Fruit fly (Drosophila melanogaster) whole organism, embryonic: ENCODE results near the gene kibra.
A peak's percentile ranks its signal among the peaks of the same experiment; 100 is the strongest.

ENCODE experiments used
- CG1024 ChIP-seq: fragments of 200-800 bp; sonication (Bioruptor generic); IDR thresholded peaks from 2 replicates; pipeline ENCODE4 v1.3.6; 2022; ENCODE audit warnings: missing biosample characterization, missing genetic modification characterization
- CG10267 ChIP-seq: fragments of 200-800 bp; sonication (Bioruptor generic); optimal IDR thresholded peaks from 2 replicates; lab custom pipeline; 2018; ENCODE audit warnings: missing biosample characterization, mild to moderate bottlenecking, missing genetic modification characterization, moderate library complexity
- CG11723 ChIP-seq: fragments of 200-800 bp; sonication (Bioruptor generic); optimal IDR thresholded peaks from 2 replicates; lab custom pipeline; 2017; ENCODE audit warnings: missing biosample characterization, mild to moderate bottlenecking, missing genetic modification characterization
- CG12299 ChIP-seq: fragments of 200-800 bp; sonication (Bioruptor generic); optimal IDR thresholded peaks from 2 replicates; lab custom pipeline; 2018; ENCODE audit warnings: missing biosample characterization, mild to moderate bottlenecking, missing genetic modification characterization
- CG13775 ChIP-seq: fragments of 200-800 bp; sonication (Bioruptor generic); optimal IDR thresholded peaks from 3 replicates; lab custom pipeline; 2017; ENCODE audit warnings: missing biosample characterization, mild to moderate bottlenecking, missing genetic modification characterization
- CG1529 ChIP-seq: fragments of 200-800 bp; sonication (Bioruptor generic); optimal IDR thresholded peaks from 3 replicates; lab custom pipeline; 2018; ENCODE audit warnings: missing biosample characterization, missing genetic modification characterization
- CG1647 ChIP-seq: fragments of 200-800 bp; sonication (Bioruptor generic); optimal IDR thresholded peaks from 3 replicates; lab custom pipeline; 2016; ENCODE audit warnings: missing biosample characterization, missing genetic modification characterization
- CG16813 ChIP-seq: fragments of 200-800 bp; sonication (Bioruptor generic); IDR thresholded peaks from 3 replicates; pipeline ENCODE4 v1.3.6; 2022; ENCODE audit warnings: missing biosample characterization, missing genetic modification characterization; ENCODE audit not compliant: partially characterized antibody
- CG17186 ChIP-seq: fragments of 200-800 bp; sonication (Bioruptor generic); optimal IDR thresholded peaks from 3 replicates; lab custom pipeline; 2017; ENCODE audit warnings: missing biosample characterization, missing genetic modification reagents, missing genetic modification characterization
- CG17328 ChIP-seq: fragments of 200-800 bp; sonication (Bioruptor generic); IDR thresholded peaks from 2 replicates; pipeline ENCODE4 v1.3.6; 2022; ENCODE audit warnings: missing biosample characterization, missing genetic modification characterization
- CG17359 ChIP-seq: fragments of 200-800 bp; sonication (Bioruptor generic); optimal IDR thresholded peaks from 3 replicates; lab custom pipeline; 2018; ENCODE audit warnings: missing biosample characterization, mild to moderate bottlenecking, missing genetic modification characterization, moderate library complexity
- CG17612 ChIP-seq: fragments of 200-800 bp; sonication (Bioruptor generic); IDR thresholded peaks from 2 replicates; pipeline ENCODE4 v1.3.6; 2022; ENCODE audit warnings: missing biosample characterization, missing genetic modification characterization
- CG2712 ChIP-seq: fragments of 200-800 bp; optimal IDR thresholded peaks from 3 replicates; lab custom pipeline; 2019; ENCODE audit warnings: missing biosample characterization, mild to moderate bottlenecking, missing genetic modification characterization, moderate library complexity
- CG3163 ChIP-seq: fragments of 200-800 bp; sonication (Bioruptor generic); optimal IDR thresholded peaks from 3 replicates; lab custom pipeline; 2016; ENCODE audit warnings: missing biosample characterization, missing genetic modification characterization
- CG34376 ChIP-seq: fragments of 200-800 bp; sonication (Bioruptor generic); optimal IDR thresholded peaks from 2 replicates; lab custom pipeline; 2018; ENCODE audit warnings: missing biosample characterization, mild to moderate bottlenecking, missing genetic modification characterization
- CG3838 ChIP-seq: fragments of 200-800 bp; sonication (Bioruptor generic); optimal IDR thresholded peaks from 3 replicates; lab custom pipeline; 2016; ENCODE audit warnings: missing biosample characterization, missing genetic modification characterization
- CG4328 ChIP-seq: fragments of 200-800 bp; sonication (Bioruptor generic); optimal IDR thresholded peaks from 3 replicates; lab custom pipeline; 2017; ENCODE audit warnings: missing biosample characterization, missing genetic modification reagents, missing genetic modification characterization
- CG4360 ChIP-seq: fragments of 200-800 bp; sonication (Bioruptor generic); IDR thresholded peaks from 2 replicates; pipeline ENCODE4 v1.3.6; 2022; ENCODE audit warnings: missing biosample characterization, missing genetic modification characterization
- CG4424 ChIP-seq: fragments of 200-800 bp; sonication (Bioruptor generic); optimal IDR thresholded peaks from 3 replicates; lab custom pipeline; 2016; ENCODE audit warnings: missing biosample characterization, missing genetic modification characterization
- CG4820 ChIP-seq: fragments of 200-800 bp; sonication (Bioruptor generic); optimal IDR thresholded peaks from 3 replicates; lab custom pipeline; 2016; ENCODE audit warnings: missing biosample characterization, missing genetic modification characterization
- CG6689 ChIP-seq: fragments of 200-800 bp; sonication (Bioruptor generic); IDR thresholded peaks from 2 replicates; pipeline ENCODE4 v1.3.6; 2022; ENCODE audit warnings: missing biosample characterization, missing genetic modification characterization
- CG7745 ChIP-seq: fragments of 200-800 bp; sonication (Bioruptor generic); optimal IDR thresholded peaks from 2 replicates; lab custom pipeline; 2018; ENCODE audit warnings: missing biosample characterization, mild to moderate bottlenecking, missing genetic modification characterization, moderate library complexity
- CG7963 ChIP-seq: fragments of 200-800 bp; sonication (Bioruptor generic); IDR thresholded peaks from 3 replicates; pipeline ENCODE4 v1.3.6; 2022; ENCODE audit warnings: missing biosample characterization, missing genetic modification characterization; ENCODE audit not compliant: partially characterized antibody
- CG7987 ChIP-seq: fragments of 200-800 bp; sonication (Bioruptor generic); optimal IDR thresholded peaks from 2 replicates; lab custom pipeline; 2018; ENCODE audit warnings: missing biosample characterization, mild to moderate bottlenecking, missing genetic modification characterization, moderate library complexity
- CG9215 ChIP-seq: fragments of 200-800 bp; sonication (Bioruptor generic); IDR thresholded peaks from 2 replicates; pipeline ENCODE4 v1.3.6; 2022; ENCODE audit warnings: missing biosample characterization, missing genetic modification characterization
- Dbx ChIP-seq: fragments of 200-800 bp; sonication (Bioruptor generic); IDR thresholded peaks from 3 replicates; pipeline ENCODE4 v1.3.6; 2022; ENCODE audit warnings: missing biosample characterization, missing genetic modification characterization
- Dip2 ChIP-seq: fragments of 200-800 bp; sonication (Bioruptor generic); IDR thresholded peaks from 2 replicates; pipeline ENCODE4 v1.3.6; 2022; ENCODE audit warnings: missing biosample characterization, missing genetic modification characterization
- E2f1 ChIP-seq: fragments of 200-800 bp; sonication (Bioruptor generic); IDR thresholded peaks from 2 replicates; pipeline ENCODE4 v1.3.6; 2022; ENCODE audit warnings: missing biosample characterization, missing genetic modification characterization
- Hr78 ChIP-seq, 2 experiments: fragments of 200-800 bp in 1 of 2; fragments of >200 bp in 1 of 2; sonication (Bioruptor generic) in 1 of 2; optimal IDR thresholded peaks; 2 replicates each; lab custom pipeline; 2017 to 2019; ENCODE audit warnings: missing biosample characterization in 2 of 2, missing genetic modification characterization in 2 of 2, mild to moderate bottlenecking in 1 of 2, moderate library complexity in 1 of 2
- Mad ChIP-seq: fragments of 200-800 bp; sonication (Bioruptor generic); optimal IDR thresholded peaks from 2 replicates; lab custom pipeline; 2016; ENCODE audit warnings: missing biosample characterization, missing genetic modification characterization
- Mrtf ChIP-seq: fragments of 200-800 bp; sonication (Bioruptor generic); IDR thresholded peaks from 3 replicates; pipeline ENCODE4 v1.3.6; 2022; ENCODE audit warnings: missing biosample characterization, missing genetic modification characterization
- Poxn ChIP-seq: fragments of 200-800 bp; sonication (Bioruptor generic); IDR thresholded peaks from 2 replicates; pipeline ENCODE4 v1.3.6; 2022; ENCODE audit warnings: missing biosample characterization, missing genetic modification characterization
- Stat92E ChIP-seq, 3 experiments: fragments of >200 bp in 2 of 3; fragments of 200-800 bp in 1 of 3; sonication (Bioruptor generic) in 1 of 3; optimal IDR thresholded peaks; 2 replicates each; lab custom pipeline; 2017 to 2019; ENCODE audit warnings: missing biosample characterization in 3 of 3, missing genetic modification characterization in 3 of 3, mild to moderate bottlenecking in 1 of 3, moderate library complexity in 1 of 3
- Tbp ChIP-seq: fragments of >200 bp; optimal IDR thresholded peaks from 2 replicates; lab custom pipeline; 2018; ENCODE audit warnings: missing biosample characterization, missing genetic modification characterization
- Usf ChIP-seq: fragments of 200-800 bp; sonication (Bioruptor generic); optimal IDR thresholded peaks from 2 replicates; lab custom pipeline; 2017; ENCODE audit warnings: missing genotype, missing biosample characterization, missing genetic modification characterization
- Vsx1 ChIP-seq: fragments of 200-800 bp; sonication (Bioruptor generic); optimal IDR thresholded peaks from 2 replicates; lab custom pipeline; 2017; ENCODE audit warnings: missing biosample characterization, mild to moderate bottlenecking, missing genetic modification characterization, missing genetic modification reagents
- ac ChIP-seq: fragments of 200-800 bp; sonication (Bioruptor generic); optimal IDR thresholded peaks from 3 replicates; lab custom pipeline; 2017; ENCODE audit warnings: missing biosample characterization, mild to moderate bottlenecking, missing genetic modification characterization
- bowl ChIP-seq: fragments of 200-800 bp; sonication (Bioruptor generic); IDR thresholded peaks from 2 replicates; pipeline ENCODE4 v1.3.6; 2022; ENCODE audit warnings: missing biosample characterization, missing genetic modification characterization
- btn ChIP-seq: fragments of 200-800 bp; sonication (Bioruptor generic); optimal IDR thresholded peaks from 2 replicates; lab custom pipeline; 2016; ENCODE audit warnings: missing biosample characterization, missing genetic modification characterization
- kay ChIP-seq: fragments of 200-800 bp; sonication (Bioruptor generic); optimal IDR thresholded peaks from 2 replicates; lab custom pipeline; 2016; ENCODE audit warnings: missing biosample characterization, missing genetic modification characterization
- nerfin-1 ChIP-seq: fragments of 200-800 bp; sonication (Bioruptor generic); optimal IDR thresholded peaks from 3 replicates; lab custom pipeline; 2019; ENCODE audit warnings: missing biosample characterization, mild to moderate bottlenecking, missing genetic modification characterization, moderate library complexity
- pzg ChIP-seq: fragments of 200-800 bp; sonication (Bioruptor generic); optimal IDR thresholded peaks from 3 replicates; lab custom pipeline; 2018; ENCODE audit warnings: missing biosample characterization, mild to moderate bottlenecking, missing genetic modification characterization, moderate library complexity
- schlank ChIP-seq: fragments of 200-800 bp; sonication (Bioruptor generic); optimal IDR thresholded peaks from 2 replicates; lab custom pipeline; 2018; ENCODE audit warnings: missing biosample characterization, mild to moderate bottlenecking, missing genetic modification characterization
- slou ChIP-seq: fragments of 200-800 bp; sonication (Bioruptor generic); optimal IDR thresholded peaks from 3 replicates; lab custom pipeline; 2016; ENCODE audit warnings: missing biosample characterization, missing genetic modification characterization
- sna ChIP-seq: fragments of 200-800 bp; sonication (Bioruptor generic); IDR thresholded peaks from 2 replicates; pipeline ENCODE4 v1.3.6; 2022; ENCODE audit warnings: missing biosample characterization, missing genetic modification characterization; ENCODE audit not compliant: partially characterized antibody
- ttk ChIP-seq: fragments of 200-800 bp; sonication (Bioruptor generic); IDR thresholded peaks from 2 replicates; pipeline ENCODE4 v2.1.2; 2022; ENCODE audit warnings: missing biosample characterization, missing genetic modification characterization
- wor ChIP-seq: fragments of 200-800 bp; sonication (Bioruptor generic); IDR thresholded peaks from 2 replicates; pipeline ENCODE4 v1.3.6; 2022; ENCODE audit warnings: missing biosample characterization, missing genetic modification characterization

Gene kibra

dm6 chr3R:14721942-14722939 is 1.8 kb downstream of the kibra start:
- TF ChIP-seq CG4328 (GFP tag; lab: Kevin White, UChicago): no peak
- peak; percentile 74 for TF ChIP-seq btn (GFP tag; lab: Kevin White, UChicago)
- TF ChIP-seq Tbp (GFP tag; lab: Kevin White, UChicago): no peak
- TF ChIP-seq bowl (GFP tag; lab: Robert Waterston, UW): peak; percentile 66; the same call in 1 of the 2 replicates
- no peak for TF ChIP-seq pzg (GFP tag; lab: Kevin White, UChicago)
- TF ChIP-seq CG17359 (tag; lab: Kevin White, UChicago): peak; percentile 81
- peak in 1 of 2 experiments; percentile 0 for TF ChIP-seq Hr78 (GFP tag; optimal IDR thresholded peaks at IDR 0.05; lab: Kevin White, UChicago)
- peak; percentile 29; the same call in 1 of the 2 replicates for TF ChIP-seq CG9215 (GFP tag; lab: Robert Waterston, UW)
- peak; percentile 42 for TF ChIP-seq nerfin-1 (tag; lab: Kevin White, UChicago)
- TF ChIP-seq CG3838: peak; percentile 80
- peak; percentile 49; the same call in 1 of the 2 replicates for TF ChIP-seq CG17612 (GFP tag; lab: Robert Waterston, UW)
- TF ChIP-seq CG2712 (tag; lab: Kevin White, UChicago): peak; percentile 73
- TF ChIP-seq CG17186 (GFP tag; lab: Kevin White, UChicago): no peak
- TF ChIP-seq CG12299 (tag; lab: Kevin White, UChicago): no peak
- no peak for TF ChIP-seq slou (GFP tag; lab: Kevin White, UChicago)
- peak; percentile 54 for TF ChIP-seq Mad (GFP tag; lab: Kevin White, UChicago)
- TF ChIP-seq CG13775 (GFP tag; lab: Kevin White, UChicago): peak; percentile 61
- TF ChIP-seq Poxn (GFP tag; lab: Robert Waterston, UW): no peak
- TF ChIP-seq sna: no peak
- peak; percentile 65 for TF ChIP-seq CG4424 (GFP tag; lab: Kevin White, UChicago)
- peak; percentile 36; the same call in 1 of the 2 replicates for TF ChIP-seq wor
- peak; percentile 58 for TF ChIP-seq CG1647
- peak; percentile 67 for TF ChIP-seq ttk (GFP tag; lab: Robert Waterston, UW)
- TF ChIP-seq ac (GFP tag; lab: Kevin White, UChicago): peak; percentile 32
- TF ChIP-seq CG34376: peak; percentile 0
- no peak for TF ChIP-seq Dip2 (GFP tag; lab: Robert Waterston, UW)
- peak; percentile 55; the same call in 1 of the 2 replicates for TF ChIP-seq CG4360 (GFP tag; lab: Robert Waterston, UW)
- TF ChIP-seq CG10267 (tag; lab: Kevin White, UChicago): peak; percentile 37
- TF ChIP-seq CG11723 (GFP tag; lab: Kevin White, UChicago): peak; percentile 55
- peak; percentile 56 for TF ChIP-seq CG4820 (GFP tag; lab: Kevin White, UChicago)
- peak; percentile 57; the same call in 2 of the 3 replicates for TF ChIP-seq Mrtf (GFP tag; lab: Robert Waterston, UW)
- TF ChIP-seq Vsx1 (GFP tag; lab: Kevin White, UChicago): peak; percentile 23
- no peak for TF ChIP-seq CG7745 (tag; lab: Kevin White, UChicago)
- peak; percentile 66 for TF ChIP-seq CG17328 (GFP tag; lab: Robert Waterston, UW)
- TF ChIP-seq CG16813 (GFP tag; lab: Robert Waterston, UW): no peak; the same call in 2 of the 3 replicates
- peak; percentile 19 for TF ChIP-seq schlank (tag; lab: Kevin White, UChicago)
- peak; percentile 45; the same call in 1 of the 3 replicates for TF ChIP-seq Dbx (GFP tag; lab: Robert Waterston, UW)
- TF ChIP-seq Usf: no peak
- TF ChIP-seq kay (GFP tag; lab: Kevin White, UChicago): peak; percentile 30
- TF ChIP-seq Stat92E (GFP tag; optimal IDR thresholded peaks at IDR 0.05; lab: Kevin White, UChicago): no peak
- TF ChIP-seq CG1529 (GFP tag; lab: Kevin White, UChicago): peak; percentile 52
- no peak for TF ChIP-seq CG7963 (GFP tag; lab: Robert Waterston, UW)
- peak; percentile 16 for TF ChIP-seq CG7987 (GFP tag; lab: Kevin White, UChicago)
- no peak for TF ChIP-seq CG3163 (GFP tag; lab: Kevin White, UChicago)
- TF ChIP-seq CG6689 (GFP tag; lab: Robert Waterston, UW): peak; percentile 72
- peak; percentile 46; the same call in 1 of the 2 replicates for TF ChIP-seq CG1024 (GFP tag; lab: Robert Waterston, UW)
- TF ChIP-seq E2f1 (GFP tag; lab: Robert Waterston, UW): peak; percentile 75
